ENCODE assay signal across 1 fruit fly cellular context in genomic region chr3R:12719627-12720343, dm6.
A peak's percentile ranks its signal among the peaks of the same experiment; 100 is the strongest.
TF ChIP-seq lines count a peak whose summit lies in the region.

No protein-coding gene starts in this region.

TF ChIP-seq in whole organism, embryonic, 481 proteins besides CTCF, POLR2A, EP300 and RAD21 (continued from another document):
- TF ChIP-seq dysf (GFP tag; IDR thresholded peaks at IDR 0.05; lab: Robert Waterston, UW): peak; percentile 47; the same call in 1 of the 3 replicates
- peak; percentile 67 for TF ChIP-seq cg (GFP tag; optimal IDR thresholded peaks at IDR 0.05; lab: Kevin White, UChicago)
- peak; percentile 33; the same call in 1 of the 2 replicates for TF ChIP-seq Drgx (GFP tag; IDR thresholded peaks at IDR 0.05; lab: Robert Waterston, UW)
- TF ChIP-seq CG18262 (tag; optimal IDR thresholded peaks at IDR 0.05; lab: Kevin White, UChicago): peak; percentile 57
- peak; percentile 40 for TF ChIP-seq Meics (GFP tag; optimal IDR thresholded peaks at IDR 0.05; lab: Kevin White, UChicago)
- no peak for TF ChIP-seq Nf-YA (GFP tag; IDR thresholded peaks at IDR 0.05; lab: Robert Waterston, UW)
- TF ChIP-seq lilli (GFP tag; optimal IDR thresholded peaks at IDR 0.05; lab: Kevin White, UChicago): peak; percentile 11
- peak; percentile 35 for TF ChIP-seq CG6854 (GFP tag; optimal IDR thresholded peaks at IDR 0.05; lab: Kevin White, UChicago)
- TF ChIP-seq gcm (GFP tag; optimal IDR thresholded peaks at IDR 0.05; lab: Kevin White, UChicago): peak; percentile 29
- TF ChIP-seq unpg (GFP tag; optimal IDR thresholded peaks at IDR 0.05; lab: Kevin White, UChicago): peak; percentile 55
- TF ChIP-seq Fer2 (tag; optimal IDR thresholded peaks at IDR 0.05; lab: Kevin White, UChicago): peak; percentile 33
- no peak for TF ChIP-seq dati (GFP tag; IDR thresholded peaks at IDR 0.05; lab: Robert Waterston, UW)
- TF ChIP-seq nmo (GFP tag; optimal IDR thresholded peaks at IDR 0.05; lab: Kevin White, UChicago): peak; percentile 36
- TF ChIP-seq CG10209 (GFP tag; optimal IDR thresholded peaks at IDR 0.05; lab: Kevin White, UChicago): peak; percentile 2
- no peak for TF ChIP-seq CG30020 (tag; optimal IDR thresholded peaks at IDR 0.05; lab: Kevin White, UChicago)
- TF ChIP-seq CG3163 (GFP tag; optimal IDR thresholded peaks at IDR 0.05; lab: Kevin White, UChicago): peak; percentile 86
- peak; percentile 40 for TF ChIP-seq CG17829 (tag; optimal IDR thresholded peaks at IDR 0.05; lab: Kevin White, UChicago)
- TF ChIP-seq CG7556 (GFP tag; optimal IDR thresholded peaks at IDR 0.05; lab: Kevin White, UChicago): peak; percentile 50
- no peak for TF ChIP-seq run (tag; optimal IDR thresholded peaks at IDR 0.05; lab: Kevin White, UChicago)
- TF ChIP-seq CG14860 (GFP tag; IDR thresholded peaks at IDR 0.05; lab: Robert Waterston, UW; ENCODE audit: partially characterized antibody): no peak
- peak; percentile 23 for TF ChIP-seq CoRest (tag; optimal IDR thresholded peaks at IDR 0.05; lab: Kevin White, UChicago)
- no peak for TF ChIP-seq Mrtf (GFP tag; IDR thresholded peaks at IDR 0.05; lab: Robert Waterston, UW)
